Fruit fly (Drosophila melanogaster) whole organism, embryonic: ENCODE measurements around the gene bbg.
A peak's percentile ranks its signal among the peaks of the same experiment; 100 is the strongest.

ENCODE experiments used
- CG10274 ChIP-seq: fragments of 200-800 bp; sonication (Bioruptor generic); optimal IDR thresholded peaks from 3 replicates; lab custom pipeline; 2017; ENCODE audit warnings: missing biosample characterization, mild to moderate bottlenecking, missing genetic modification characterization
- CG10543 ChIP-seq: fragments of 200-800 bp; sonication (Bioruptor generic); optimal IDR thresholded peaks from 3 replicates; lab custom pipeline; 2017; ENCODE audit warnings: missing biosample characterization, mild to moderate bottlenecking, missing genetic modification characterization, moderate library complexity
- CG11085 ChIP-seq: fragments of 200-800 bp; sonication (Bioruptor generic); IDR thresholded peaks from 2 replicates; pipeline ENCODE4 v1.3.6; 2022; ENCODE audit warnings: missing biosample characterization, missing genetic modification characterization
- CG11695 ChIP-seq: fragments of 200-800 bp; sonication (Bioruptor generic); IDR thresholded peaks from 3 replicates; pipeline ENCODE4 v1.3.6; 2022; ENCODE audit warnings: missing biosample characterization, missing genetic modification characterization
- CG1233 ChIP-seq: fragments of 200-800 bp; sonication (Bioruptor generic); optimal IDR thresholded peaks from 4 replicates; lab custom pipeline; 2018; ENCODE audit warnings: missing biosample characterization, mild to moderate bottlenecking, missing genetic modification characterization
- CG14014 ChIP-seq: fragments of 200-800 bp; sonication (Bioruptor generic); IDR thresholded peaks from 2 replicates; pipeline ENCODE4 v1.3.6; 2022; ENCODE audit warnings: missing biosample characterization, missing genetic modification characterization
- CG1603 ChIP-seq: fragments of 200-800 bp; sonication (Bioruptor generic); optimal IDR thresholded peaks from 2 replicates; lab custom pipeline; 2019; ENCODE audit warnings: missing biosample characterization, mild to moderate bottlenecking, missing genetic modification characterization, moderate library complexity
- CG17829 ChIP-seq: fragments of 200-800 bp; optimal IDR thresholded peaks from 2 replicates; lab custom pipeline; 2019; ENCODE audit warnings: missing biosample characterization, mild to moderate bottlenecking, missing genetic modification characterization, moderate library complexity
- CG34376 ChIP-seq: fragments of 200-800 bp; sonication (Bioruptor generic); optimal IDR thresholded peaks from 2 replicates; lab custom pipeline; 2018; ENCODE audit warnings: missing biosample characterization, mild to moderate bottlenecking, missing genetic modification characterization
- CG3995 ChIP-seq: fragments of 200-800 bp; sonication (Bioruptor generic); optimal IDR thresholded peaks from 3 replicates; lab custom pipeline; 2016; ENCODE audit warnings: missing biosample characterization, missing genetic modification characterization
- CG4360 ChIP-seq: fragments of 200-800 bp; sonication (Bioruptor generic); IDR thresholded peaks from 2 replicates; pipeline ENCODE4 v1.3.6; 2022; ENCODE audit warnings: missing biosample characterization, missing genetic modification characterization
- CG4707 ChIP-seq: fragments of 200-800 bp; sonication (Bioruptor generic); optimal IDR thresholded peaks from 2 replicates; lab custom pipeline; 2018; ENCODE audit warnings: missing biosample characterization, mild to moderate bottlenecking, missing genetic modification characterization, moderate library complexity
- CG5953 ChIP-seq: fragments of 200-800 bp; sonication (Bioruptor generic); IDR thresholded peaks from 2 replicates; pipeline ENCODE4 v1.3.6; 2022; ENCODE audit warnings: missing biosample characterization, missing genetic modification characterization
- CG6854 ChIP-seq: fragments of 200-800 bp; sonication (Bioruptor generic); optimal IDR thresholded peaks from 3 replicates; lab custom pipeline; 2017; ENCODE audit warnings: missing biosample characterization, mild to moderate bottlenecking, missing genetic modification characterization
- CG7839 ChIP-seq: fragments of 200-800 bp; sonication (Bioruptor generic); optimal IDR thresholded peaks from 3 replicates; lab custom pipeline; 2018; ENCODE audit warnings: missing biosample characterization, mild to moderate bottlenecking, missing genetic modification characterization, moderate library complexity
- CG7987 ChIP-seq: fragments of 200-800 bp; sonication (Bioruptor generic); optimal IDR thresholded peaks from 2 replicates; lab custom pipeline; 2018; ENCODE audit warnings: missing biosample characterization, mild to moderate bottlenecking, missing genetic modification characterization, moderate library complexity
- CG8924 ChIP-seq: fragments of 200-800 bp; optimal IDR thresholded peaks from 3 replicates; lab custom pipeline; 2019; ENCODE audit warnings: missing biosample characterization, mild to moderate bottlenecking, missing genetic modification characterization, moderate library complexity
- Chrac-16 ChIP-seq: fragments of 200-800 bp; sonication (Bioruptor generic); optimal IDR thresholded peaks from 3 replicates; lab custom pipeline; 2016; ENCODE audit warnings: missing biosample characterization, missing genetic modification characterization
- Dip2 ChIP-seq: fragments of 200-800 bp; sonication (Bioruptor generic); IDR thresholded peaks from 2 replicates; pipeline ENCODE4 v1.3.6; 2022; ENCODE audit warnings: missing biosample characterization, missing genetic modification characterization
- Doc2 ChIP-seq: fragments of 200-800 bp; sonication (Bioruptor generic); IDR thresholded peaks from 2 replicates; pipeline ENCODE4 v1.3.6; 2022; ENCODE audit warnings: missing biosample characterization, missing genetic modification characterization
- Ets65A ChIP-seq: fragments of 200-800 bp; sonication (Bioruptor generic); peaks from one replicate; lab custom pipeline; 2016; ENCODE audit warnings: missing biosample characterization, missing genetic modification characterization
- HmgZ ChIP-seq: fragments of 200-800 bp; sonication (Bioruptor generic); optimal IDR thresholded peaks from 2 replicates; lab custom pipeline; 2018; ENCODE audit warnings: missing biosample characterization, mild to moderate bottlenecking, missing genetic modification characterization
- Hmr ChIP-seq: fragments of 200-800 bp; sonication (Bioruptor generic); optimal IDR thresholded peaks from 3 replicates; lab custom pipeline; 2017; ENCODE audit warnings: mild to moderate bottlenecking, missing biosample characterization, missing genetic modification reagents, missing genetic modification characterization
- Hr78 ChIP-seq, 2 experiments: fragments of 200-800 bp in 1 of 2; fragments of >200 bp in 1 of 2; sonication (Bioruptor generic) in 1 of 2; optimal IDR thresholded peaks; 2 replicates each; lab custom pipeline; 2017 to 2019; ENCODE audit warnings: missing biosample characterization in 2 of 2, missing genetic modification characterization in 2 of 2, mild to moderate bottlenecking in 1 of 2, moderate library complexity in 1 of 2
- MTF-1 ChIP-seq: fragments of 200-800 bp; sonication (Bioruptor generic); optimal IDR thresholded peaks from 2 replicates; lab custom pipeline; 2018; ENCODE audit warnings: missing biosample characterization, mild to moderate bottlenecking, missing genetic modification characterization, borderline replicate concordance
- Mad ChIP-seq: fragments of 200-800 bp; sonication (Bioruptor generic); optimal IDR thresholded peaks from 2 replicates; lab custom pipeline; 2016; ENCODE audit warnings: missing biosample characterization, missing genetic modification characterization
- Med ChIP-seq: fragments of 200-800 bp; sonication (Bioruptor generic); peaks from one replicate; lab custom pipeline; 2016; ENCODE audit warnings: missing biosample characterization, missing genetic modification characterization, mild to moderate bottlenecking, inconsistent platforms, moderate library complexity
- Opbp ChIP-seq: fragments of 200-800 bp; sonication (Bioruptor generic); IDR thresholded peaks from 3 replicates; pipeline ENCODE4 v1.3.6; 2022; ENCODE audit warnings: missing biosample characterization, missing genetic modification characterization; ENCODE audit not compliant: partially characterized antibody
- Pdp1 ChIP-seq, 2 experiments: fragments of 200-800 bp; sonication (Bioruptor generic); optimal IDR thresholded peaks; 3 replicates each; lab custom pipeline; 2016; ENCODE audit warnings: missing biosample characterization in 2 of 2, missing genetic modification characterization in 2 of 2, mild to moderate bottlenecking in 1 of 2, moderate library complexity in 1 of 2
- Sox102F ChIP-seq: fragments of 200-800 bp; sonication (Bioruptor generic); optimal IDR thresholded peaks from 2 replicates; lab custom pipeline; 2018; ENCODE audit warnings: missing biosample characterization, mild to moderate bottlenecking, missing genetic modification characterization, moderate library complexity
- YL-1 ChIP-seq: fragments of 200-800 bp; sonication (Bioruptor generic); optimal IDR thresholded peaks from 3 replicates; lab custom pipeline; 2017; ENCODE audit warnings: missing biosample characterization, mild to moderate bottlenecking, missing genetic modification characterization
- amos ChIP-seq: fragments of 200-800 bp; sonication (Bioruptor generic); IDR thresholded peaks from 2 replicates; pipeline ENCODE4 v1.3.6; 2022; ENCODE audit warnings: missing biosample characterization, missing genetic modification characterization; ENCODE audit not compliant: partially characterized antibody
- aop ChIP-seq: fragments of 200-800 bp; sonication (Bioruptor generic); IDR thresholded peaks from 2 replicates; pipeline ENCODE4 v1.3.6; 2022; ENCODE audit warnings: missing biosample characterization, missing genetic modification characterization
- chinmo ChIP-seq: fragments of 200-800 bp; sonication (Bioruptor generic); IDR thresholded peaks from 4 replicates; pipeline ENCODE4 v1.3.6; 2022; ENCODE audit warnings: missing biosample characterization, missing genetic modification characterization; ENCODE audit not compliant: partially characterized antibody
- da ChIP-seq: fragments of 200-800 bp; sonication (Bioruptor generic); optimal IDR thresholded peaks from 2 replicates; lab custom pipeline; 2016; ENCODE audit warnings: missing biosample characterization, missing genetic modification characterization
- disco-r ChIP-seq: fragments of 200-800 bp; sonication (Bioruptor generic); optimal IDR thresholded peaks from 2 replicates; lab custom pipeline; 2016; ENCODE audit warnings: missing biosample characterization, missing genetic modification characterization
- esg ChIP-seq: fragments of 200-800 bp; sonication (Bioruptor generic); conservative IDR thresholded peaks from 2 replicates; pipeline ENCODE4 v1.3.6; 2022; ENCODE audit warnings: missing biosample characterization, missing genetic modification characterization
- exex ChIP-seq: fragments of 200-800 bp; sonication (Bioruptor generic); optimal IDR thresholded peaks from 4 replicates; lab custom pipeline; 2018; ENCODE audit warnings: missing biosample characterization, mild to moderate bottlenecking, missing genetic modification characterization, moderate library complexity
- fu2 ChIP-seq: fragments of 200-800 bp; sonication (Bioruptor generic); optimal IDR thresholded peaks from 2 replicates; lab custom pipeline; 2016; ENCODE audit warnings: missing biosample characterization, missing genetic modification characterization
- gcm ChIP-seq: fragments of 200-800 bp; sonication (Bioruptor generic); optimal IDR thresholded peaks from 2 replicates; lab custom pipeline; 2019; ENCODE audit warnings: missing biosample characterization, mild to moderate bottlenecking, missing genetic modification characterization, moderate library complexity
- grn ChIP-seq: fragments of 200-800 bp; sonication (Bioruptor generic); optimal IDR thresholded peaks from 3 replicates; lab custom pipeline; 2017; ENCODE audit warnings: missing biosample characterization, missing genetic modification characterization
- hbn ChIP-seq: fragments of 200-800 bp; sonication (Bioruptor generic); IDR thresholded peaks from 2 replicates; pipeline ENCODE4 v1.3.6; 2022; ENCODE audit warnings: missing biosample characterization, missing genetic modification characterization; ENCODE audit not compliant: partially characterized antibody
- pros ChIP-seq: fragments of 200-800 bp; sonication (Bioruptor generic); optimal IDR thresholded peaks from 3 replicates; lab custom pipeline; 2019; ENCODE audit warnings: missing biosample characterization, mild to moderate bottlenecking, missing genetic modification characterization, moderate library complexity
- pum ChIP-seq: fragments of 200-800 bp; sonication (Bioruptor generic); optimal IDR thresholded peaks from 2 replicates; lab custom pipeline; 2016; ENCODE audit warnings: missing biosample characterization, missing genetic modification characterization
- rib ChIP-seq: fragments of 200-800 bp; sonication (Bioruptor generic); IDR thresholded peaks from 2 replicates; pipeline ENCODE4 v1.3.6; 2022; ENCODE audit warnings: missing biosample characterization, missing genetic modification characterization
- sens ChIP-seq: fragments of 200-800 bp; sonication (Bioruptor generic); peaks from one replicate; lab custom pipeline; 2016; ENCODE audit warnings: missing biosample characterization, missing genetic modification characterization
- z ChIP-seq: fragments of 200-800 bp; sonication (Bioruptor generic); IDR thresholded peaks from 3 replicates; pipeline ENCODE4 v1.3.6; 2022; ENCODE audit warnings: missing biosample characterization, missing genetic modification characterization
- zfh2 ChIP-seq: fragments of 200-800 bp; sonication (Bioruptor generic); optimal IDR thresholded peaks from 2 replicates; lab custom pipeline; 2016; ENCODE audit warnings: missing biosample characterization, missing genetic modification characterization

bbg gene

DNA sequence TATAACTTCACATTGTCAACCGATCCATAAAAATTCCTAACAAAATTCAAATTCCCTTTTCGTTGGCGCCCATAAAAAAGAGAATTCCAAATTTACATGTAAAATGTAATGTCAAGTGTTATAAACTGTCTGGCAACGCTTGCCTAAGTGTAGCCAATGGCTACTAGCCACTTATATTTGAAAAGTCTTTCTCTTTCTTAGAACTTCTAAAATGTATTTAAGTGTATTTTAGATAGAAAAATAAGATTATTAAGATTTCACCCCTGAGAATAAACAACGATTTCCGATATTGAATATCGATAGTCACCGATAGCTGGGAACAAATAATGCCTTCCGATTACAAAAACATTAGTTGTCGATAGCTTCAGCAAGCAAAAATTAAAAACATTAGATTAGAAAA is 23.6 kb upstream of the bbg start, which contains the start of gene CG34039 (continued):
- no peak for TF ChIP-seq Dip2 (GFP tag; lab: Robert Waterston, UW)
- no peak for TF ChIP-seq Chrac-16 (GFP tag; lab: Kevin White, UChicago)
- no peak for TF ChIP-seq disco-r (GFP tag; lab: Kevin White, UChicago)
- peak; percentile 60 for TF ChIP-seq CG17829 (tag; lab: Kevin White, UChicago)
- peak; percentile 25 for TF ChIP-seq CG1603 (tag; lab: Kevin White, UChicago)
- TF ChIP-seq Sox102F (GFP tag; lab: Kevin White, UChicago) = no peak
- peak; percentile 11 for TF ChIP-seq YL-1
- TF ChIP-seq CG11085 (GFP tag; lab: Robert Waterston, UW) = no peak
- no peak for TF ChIP-seq CG4707 (GFP tag; lab: Kevin White, UChicago)
- TF ChIP-seq CG8924 (tag; lab: Kevin White, UChicago) = peak; percentile 51
- TF ChIP-seq CG7839 (tag; lab: Kevin White, UChicago) = peak; percentile 25
- TF ChIP-seq zfh2 (GFP tag; lab: Kevin White, UChicago) = no peak
- TF ChIP-seq da (GFP tag; lab: Kevin White, UChicago) = no peak
- TF ChIP-seq Ets65A (GFP tag; lab: Kevin White, UChicago) = no peak
- peak; percentile 93; the same call in 1 of the 2 replicates for TF ChIP-seq amos (GFP tag; lab: Robert Waterston, UW)
- TF ChIP-seq CG14014 (GFP tag; lab: Robert Waterston, UW) = no peak
- TF ChIP-seq chinmo (GFP tag; lab: Robert Waterston, UW) = peak; percentile 90
- no peak for TF ChIP-seq esg (GFP tag; lab: Robert Waterston, UW)
- no peak for TF ChIP-seq MTF-1 (GFP tag; lab: Kevin White, UChicago)

DNA sequence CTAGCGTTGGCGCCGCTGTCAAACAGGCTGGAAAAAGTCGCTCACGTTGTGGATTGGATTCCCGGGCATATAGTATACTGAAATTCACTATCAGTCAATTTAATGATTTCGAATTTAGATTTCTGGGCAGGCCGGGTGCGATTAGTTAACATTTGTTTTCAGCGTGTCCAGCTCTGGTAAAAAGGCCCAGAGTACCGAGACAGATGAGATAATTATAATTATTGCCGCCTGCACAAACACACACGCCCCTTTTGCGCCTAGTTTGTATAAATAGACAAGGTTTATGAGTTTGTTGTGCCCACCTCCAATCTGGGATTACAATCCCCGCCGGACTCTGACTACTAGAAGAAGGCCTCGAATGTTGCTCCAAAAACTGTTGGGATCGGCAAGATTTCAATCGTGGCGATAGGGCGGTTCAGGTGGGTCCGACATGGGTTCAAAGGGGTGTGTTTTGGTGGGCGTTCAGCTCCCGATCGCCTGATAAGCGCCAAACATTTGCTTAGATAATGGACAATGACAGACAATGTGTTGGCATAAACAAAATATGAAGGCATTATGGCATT is 23.0 kb upstream of the bbg start:
- TF ChIP-seq CG34376 (GFP tag; lab: Kevin White, UChicago) (peak; percentile 83), CG14014 (GFP tag; lab: Robert Waterston, UW) (0 out of 2 replicates have a peak, but pooled peaks have one; percentile 18), CG1233 (GFP tag; lab: Kevin White, UChicago) (no peak), Opbp (GFP tag; lab: Robert Waterston, UW) (no peak), fu2 (GFP tag; lab: Kevin White, UChicago) (no peak), Med (GFP tag; lab: Kevin White, UChicago) (peak; percentile 66), pum (GFP tag; lab: Kevin White, UChicago) (no peak), gcm (GFP tag; lab: Kevin White, UChicago) (no peak), pros (no peak), CG11695 (GFP tag; lab: Robert Waterston, UW) (0 out of 3 replicates have a peak, but pooled peaks have one; percentile 7), hbn (no peak), sens (GFP tag; lab: Kevin White, UChicago) (peak; percentile 78), CG3995 (GFP tag; lab: Kevin White, UChicago) (no peak), CG6854 (GFP tag; lab: Kevin White, UChicago) (no peak), grn (peak; percentile 45), CG5953 (GFP tag; lab: Robert Waterston, UW) (no peak), Hr78 (GFP tag; optimal IDR thresholded peaks at IDR 0.05; lab: Kevin White, UChicago) (peak in 1 of 2 experiments; percentile 15), HmgZ (tag; lab: Kevin White, UChicago) (no peak), rib (GFP tag; lab: Robert Waterston, UW) (0 out of 2 replicates have a peak, but pooled peaks have one; percentile 29), z (GFP tag; lab: Robert Waterston, UW) (0 out of 3 replicates have a peak, but pooled peaks have one; percentile 49), CG7987 (peak; percentile 72), Hmr (GFP tag; lab: Kevin White, UChicago) (no peak), Pdp1 (GFP tag; optimal IDR thresholded peaks at IDR 0.05; lab: Kevin White, UChicago) (peak in 1 of 2 experiments; percentile 19), CG10274 (GFP tag; lab: Kevin White, UChicago) (no peak), aop (GFP tag; lab: Robert Waterston, UW) (no peak), CG10543 (peak; percentile 1), Doc2 (no peak), CG4360 (GFP tag; lab: Robert Waterston, UW) (0 out of 2 replicates have a peak, but pooled peaks have one; percentile 23), Mad (GFP tag; lab: Kevin White, UChicago) (no peak), exex (tag; lab: Kevin White, UChicago) (peak; percentile 38)
